Fruit fly (Drosophila melanogaster): ENCODE results near the gene Adh.

Gene Adh

DNA sequence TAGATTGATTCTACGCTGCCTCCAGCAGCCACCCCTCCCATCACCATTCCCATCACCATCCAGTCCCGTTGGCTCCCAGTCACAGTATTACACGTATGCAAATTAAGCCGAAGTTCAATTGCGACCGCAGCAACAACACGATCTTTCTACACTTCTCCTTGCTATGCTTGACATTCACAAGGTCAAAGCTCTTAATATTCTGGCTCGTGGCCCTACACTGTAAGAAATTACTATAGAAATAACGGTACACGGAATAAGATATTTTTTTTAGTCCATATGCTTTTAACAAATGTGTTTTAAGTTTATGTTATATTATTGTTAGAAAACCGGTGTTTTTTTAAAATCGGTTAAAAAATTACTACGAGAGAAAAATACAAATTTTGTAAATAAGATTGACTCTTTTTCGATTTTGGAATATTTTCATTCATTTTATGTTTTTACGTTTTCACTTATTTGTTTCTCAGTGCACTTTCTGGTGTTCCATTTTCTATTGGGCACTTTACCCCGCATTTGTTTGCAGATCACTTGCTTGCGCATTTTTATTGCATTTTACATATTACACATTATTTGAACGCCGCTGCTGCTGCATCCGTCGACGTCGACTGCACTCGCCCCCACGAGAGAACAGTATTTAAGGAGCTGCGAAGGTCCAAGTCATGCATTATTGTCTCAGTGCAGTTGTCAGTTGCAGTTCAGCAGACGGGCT lies at the start of gene Adh, which contains the start of gene Adhr:
Gene Adh (plus strand): TSS at position 656 of the 706 bp plus-strand sequence.
Gene Adhr (plus strand): TSS at position 656 of the 706 bp plus-strand sequence.
- TF ChIP-seq Myc (optimal IDR thresholded peaks at IDR 0.05) (no peak), GATAd (GFP tag; optimal IDR thresholded peaks at IDR 0.05) (peak; percentile 7), Jra (GFP tag; optimal IDR thresholded peaks at IDR 0.05) (peak; percentile 22), Abd-B (GFP tag; optimal IDR thresholded peaks at IDR 0.05) (no peak), br (GFP tag; optimal IDR thresholded peaks at IDR 0.05) (peak; percentile 55), rgr (GFP tag; optimal IDR thresholded peaks at IDR 0.05) (peak; percentile 52), woc (GFP tag; optimal IDR thresholded peaks at IDR 0.05) (peak; percentile 28), dsf (GFP tag; optimal IDR thresholded peaks at IDR 0.05; ENCODE audit: borderline replicate concordance) (no peak), ey (GFP tag; optimal IDR thresholded peaks at IDR 0.05) (peak; percentile 59), CrebA (GFP tag; optimal IDR thresholded peaks at IDR 0.05; ENCODE audit: borderline replicate concordance) (peak; percentile 55), psq (GFP tag; optimal IDR thresholded peaks at IDR 0.05) (peak; percentile 45), fru (GFP tag; optimal IDR thresholded peaks at IDR 0.05) (peak; percentile 66), foxo (GFP tag; optimal IDR thresholded peaks at IDR 0.05) (peak in 1 of 2 experiments; percentile 74), Sp1 (GFP tag; optimal IDR thresholded peaks at IDR 0.05) (peak; percentile 58), Dif (GFP tag; optimal IDR thresholded peaks at IDR 0.05; ENCODE audit: partially characterized antibody) (no peak), tai (GFP tag; optimal IDR thresholded peaks at IDR 0.05) (peak; percentile 77), dmrt93B (GFP tag; optimal IDR thresholded peaks at IDR 0.05) (peak; percentile 29), N (GFP tag; optimal IDR thresholded peaks at IDR 0.05) (no peak), lola (GFP tag; optimal IDR thresholded peaks at IDR 0.05) (no peak), sv (GFP tag; optimal IDR thresholded peaks at IDR 0.05) (peak; percentile 51), OdsH (GFP tag; optimal IDR thresholded peaks at IDR 0.05) (peak; percentile 62), HLH106 (tag; optimal IDR thresholded peaks at IDR 0.05) (peak; percentile 59), Hr83 (GFP tag; optimal IDR thresholded peaks at IDR 0.05; ENCODE audit: poor library complexity, severe bottlenecking) (no peak), Hnf4 (GFP tag; optimal IDR thresholded peaks at IDR 0.05) (peak; percentile 53), brk (GFP tag; optimal IDR thresholded peaks at IDR 0.05) (peak; percentile 57), h (GFP tag; optimal IDR thresholded peaks at IDR 0.05) (peak; percentile 70)

DNA sequence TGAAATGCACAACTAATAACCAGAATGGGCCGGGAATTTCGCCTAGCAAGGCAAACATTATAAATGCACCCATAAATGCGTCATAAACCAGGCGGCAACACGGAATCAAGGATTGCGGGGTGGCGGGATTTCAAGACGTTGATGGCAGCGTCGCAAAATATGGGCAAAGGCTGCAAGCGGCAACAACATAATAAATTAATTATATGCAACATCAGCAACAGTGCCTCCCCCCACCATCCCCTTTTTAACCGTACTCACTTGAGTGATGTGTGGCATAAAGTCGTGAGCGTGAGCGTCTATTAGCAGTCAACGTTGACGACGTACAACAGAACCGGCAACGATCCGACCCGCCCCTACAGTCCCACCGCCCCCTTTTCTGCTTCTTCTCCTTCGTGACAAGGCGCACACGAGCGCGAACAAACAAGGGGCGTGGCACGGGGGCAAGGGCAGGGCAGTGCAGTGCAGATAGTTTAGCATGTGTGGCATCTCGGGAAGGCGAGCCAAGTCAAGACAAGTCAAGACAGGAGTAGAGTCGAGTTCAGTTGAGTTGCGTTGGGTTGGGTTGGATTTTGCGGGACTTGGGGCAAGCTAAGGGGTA lies 46.7 kb upstream of the Adh start:
- TF ChIP-seq br (GFP tag; optimal IDR thresholded peaks at IDR 0.05) (peak; percentile 10), Jra (GFP tag; optimal IDR thresholded peaks at IDR 0.05) (no peak)

DNA sequence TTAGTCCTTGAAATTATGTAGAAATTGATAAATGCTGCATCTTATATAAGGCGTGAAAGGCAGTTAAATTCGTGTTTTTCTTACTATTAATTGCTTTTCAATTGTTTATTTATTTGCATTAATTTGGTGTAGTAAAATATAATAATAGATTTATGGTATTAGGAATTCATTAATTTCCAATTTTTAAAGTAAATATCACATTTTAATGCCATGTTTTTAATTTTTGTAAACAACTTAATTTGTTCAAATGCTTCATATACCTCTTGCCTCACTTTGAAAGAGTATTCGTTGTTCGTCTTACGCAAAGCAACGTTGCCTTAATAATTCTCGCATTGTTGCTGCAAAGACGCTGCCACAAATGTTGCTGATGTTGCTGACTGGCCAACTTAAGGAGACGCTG lies 46.1 kb upstream of the Adh start:
- TF ChIP-seq woc (GFP tag; optimal IDR thresholded peaks at IDR 0.05) = peak; percentile 21
- peak; percentile 9 for TF ChIP-seq OdsH (GFP tag; optimal IDR thresholded peaks at IDR 0.05)
- TF ChIP-seq Rel (GFP tag; optimal IDR thresholded peaks at IDR 0.05) = no peak
- no peak for TF ChIP-seq Rel (tag; optimal IDR thresholded peaks at IDR 0.05)
- peak; percentile 8 for TF ChIP-seq fru (GFP tag; optimal IDR thresholded peaks at IDR 0.05)
- peak; percentile 35 for TF ChIP-seq Sp1 (GFP tag; optimal IDR thresholded peaks at IDR 0.05)

DNA sequence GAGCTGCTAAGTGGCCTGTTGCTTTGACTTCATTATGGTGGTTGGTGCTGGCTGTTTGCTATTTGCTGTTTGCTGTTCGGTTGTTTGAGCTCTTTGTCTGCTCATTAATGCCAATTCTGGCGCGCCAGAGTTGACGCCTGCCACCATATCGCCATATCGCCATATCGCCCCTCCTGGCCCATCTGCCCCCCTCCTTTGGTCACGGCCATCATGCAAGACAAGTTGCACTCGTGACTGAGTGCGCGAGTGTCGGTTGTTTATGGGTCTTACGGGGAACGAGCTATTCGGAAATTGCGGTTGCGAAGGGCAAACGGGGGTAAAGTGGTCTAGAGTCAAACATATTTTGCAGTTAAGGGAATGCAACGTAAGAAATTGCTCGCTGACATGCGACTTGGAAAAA lies 45.2 kb upstream of the Adh start:
- TF ChIP-seq rgr (GFP tag; optimal IDR thresholded peaks at IDR 0.05) (no peak), Dif (GFP tag; optimal IDR thresholded peaks at IDR 0.05; ENCODE audit: partially characterized antibody) (no peak), fru (GFP tag; optimal IDR thresholded peaks at IDR 0.05) (no peak), Vsx2 (GFP tag; optimal IDR thresholded peaks at IDR 0.05; ENCODE audit: partially characterized antibody) (no peak), Myc (optimal IDR thresholded peaks at IDR 0.05) (no peak), CG9705 (GFP tag; optimal IDR thresholded peaks at IDR 0.05) (no peak), Hr78 (GFP tag; optimal IDR thresholded peaks at IDR 0.05) (no peak), woc (GFP tag; optimal IDR thresholded peaks at IDR 0.05) (no peak), brk (GFP tag; optimal IDR thresholded peaks at IDR 0.05) (no peak), sv (GFP tag; optimal IDR thresholded peaks at IDR 0.05) (no peak), h (GFP tag; optimal IDR thresholded peaks at IDR 0.05) (no peak), sage (GFP tag; optimal IDR thresholded peaks at IDR 0.05) (no peak), GATAd (GFP tag; optimal IDR thresholded peaks at IDR 0.05) (no peak), tai (GFP tag; optimal IDR thresholded peaks at IDR 0.05) (no peak), Rel (GFP tag; optimal IDR thresholded peaks at IDR 0.05) (no peak), Rel (tag; optimal IDR thresholded peaks at IDR 0.05) (no peak), dmrt93B (GFP tag; optimal IDR thresholded peaks at IDR 0.05) (no peak), N (GFP tag; optimal IDR thresholded peaks at IDR 0.05) (no peak)

Data from whole organism, wandering third instar larva.